Fruit fly (Drosophila melanogaster) S2 (cell line): ENCODE data around the gene CG17344.

Experiments
- CG8478 ChIP-seq: fragments of >200 bp; optimal IDR thresholded peaks from 2 replicates; lab custom pipeline; 2018
- CTCF ChIP-seq, 2 experiments: fragments of >200 bp; optimal IDR thresholded peaks; 2 replicates each; lab custom pipeline; 2018

dm6 chr2L:19053860-19054515, 47.9 kb upstream of the CG17344 start, which contains the start of gene CG10492:
- TF ChIP-seq CG8478 (lab: Kevin White, UChicago) (no peak), CTCF (optimal IDR thresholded peaks at IDR 0.05; lab: Kevin White, UChicago) (no peak)
